Fruit fly (Drosophila melanogaster): Measurements from ENCODE around the gene TTLL3B.
A peak's percentile ranks its signal among the peaks of the same experiment; 100 is the strongest.

The TTLL3B gene

DNA sequence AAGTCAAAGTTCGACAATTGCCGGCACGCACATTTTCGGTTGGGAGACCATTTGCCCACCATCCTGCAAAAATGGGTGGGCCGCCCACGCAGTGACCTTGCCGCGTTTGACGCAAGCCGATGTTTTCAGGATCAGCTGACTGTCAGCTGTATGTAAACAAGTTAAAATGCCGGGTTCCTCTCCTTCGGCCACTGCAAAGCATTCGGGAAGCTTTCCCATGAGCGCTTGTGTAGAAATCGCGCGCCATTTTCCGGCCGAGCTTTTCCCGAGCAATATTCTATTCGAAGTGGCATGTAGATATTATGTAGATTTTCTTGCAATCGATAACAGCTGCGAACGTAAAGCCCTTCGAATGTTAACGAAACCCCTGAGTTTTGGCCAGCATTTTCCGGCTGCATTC lies 41.0 kb downstream of the TTLL3B start, which contains the start of gene CG17378 (continued):
- TF ChIP-seq chn (GFP tag; optimal IDR thresholded peaks at IDR 0.05) (no peak), CG4617 (GFP tag; optimal IDR thresholded peaks at IDR 0.05; ENCODE audit: borderline replicate concordance) (no peak), amos (GFP tag; IDR thresholded peaks at IDR 0.05; ENCODE audit: partially characterized antibody) (no peak; the same call in 1 of the 2 replicates), CG11456 (GFP tag; IDR thresholded peaks at IDR 0.05) (no peak), sd (tag; optimal IDR thresholded peaks at IDR 0.05) (no peak), twi (tag; optimal IDR thresholded peaks at IDR 0.05) (no peak), crol (GFP tag; IDR thresholded peaks at IDR 0.05) (no peak), CG14014 (GFP tag; IDR thresholded peaks at IDR 0.05) (no peak), zen (tag; optimal IDR thresholded peaks at IDR 0.05) (no peak), croc (GFP tag; conservative IDR thresholded peaks at IDR 0.05) (no peak), Mrtf (GFP tag; IDR thresholded peaks at IDR 0.05) (no peak), NC2β (GFP tag; optimal IDR thresholded peaks at IDR 0.05) (no peak), CG11093 (GFP tag; IDR thresholded peaks at IDR 0.05) (no peak), CG11085 (GFP tag; IDR thresholded peaks at IDR 0.05) (no peak), gsb (GFP tag; IDR thresholded peaks at IDR 0.05) (no peak), Camta (GFP tag; optimal IDR thresholded peaks at IDR 0.05) (no peak), ind (GFP tag; optimal IDR thresholded peaks at IDR 0.05) (no peak), ro (GFP tag; IDR thresholded peaks at IDR 0.05) (no peak), Fer3 (tag; optimal IDR thresholded peaks at IDR 0.05) (no peak), CG10959 (GFP tag; IDR thresholded peaks at IDR 0.05) (no peak), vfl (GFP tag; optimal IDR thresholded peaks at IDR 0.05) (no peak), CG12769 (tag; optimal IDR thresholded peaks at IDR 0.05) (peak; percentile 60), gem (tag; optimal IDR thresholded peaks at IDR 0.05) (no peak), Eip74EF (GFP tag; optimal IDR thresholded peaks at IDR 0.05) (no peak), Atf6 (GFP tag; IDR thresholded peaks at IDR 0.05) (no peak), bowl (GFP tag; IDR thresholded peaks at IDR 0.05) (no peak), sim (GFP tag; IDR thresholded peaks at IDR 0.05) (no peak), Hmr (GFP tag; optimal IDR thresholded peaks at IDR 0.05) (no peak), ftz-f1 (GFP tag; optimal IDR thresholded peaks at IDR 0.05) (peak; percentile 55), CG6683 (GFP tag; optimal IDR thresholded peaks at IDR 0.05) (no peak), Atf-2 (GFP tag; optimal IDR thresholded peaks at IDR 0.05) (no peak), CG16815 (GFP tag; optimal IDR thresholded peaks at IDR 0.05) (no peak), CG15011 (GFP tag; optimal IDR thresholded peaks at IDR 0.05) (no peak), CG13123 (GFP tag; optimal IDR thresholded peaks at IDR 0.05) (no peak), Neu2 (GFP tag; optimal IDR thresholded peaks at IDR 0.05; ENCODE audit: borderline replicate concordance) (no peak), gro (GFP tag; optimal IDR thresholded peaks at IDR 0.05) (no peak), tio (GFP tag; optimal IDR thresholded peaks at IDR 0.05) (no peak), Gsc (GFP tag; IDR thresholded peaks at IDR 0.05) (no peak), sob (GFP tag; IDR thresholded peaks at IDR 0.05) (no peak), CG10147 (GFP tag; optimal IDR thresholded peaks at IDR 0.05) (no peak), bab2 (GFP tag; optimal IDR thresholded peaks at IDR 0.05) (no peak), Dll (GFP tag; IDR thresholded peaks at IDR 0.05; ENCODE audit: partially characterized antibody) (0 out of 4 replicates have a peak, but pooled peaks have one; percentile 11), CG13624 (GFP tag; optimal IDR thresholded peaks at IDR 0.05) (no peak), Gug (GFP tag; IDR thresholded peaks at IDR 0.05) (no peak), Hmx (GFP tag; optimal IDR thresholded peaks at IDR 0.05) (no peak), C15 (GFP tag; IDR thresholded peaks at IDR 0.05) (no peak), CG4328 (GFP tag; optimal IDR thresholded peaks at IDR 0.05) (no peak), Dp (GFP tag; optimal IDR thresholded peaks at IDR 0.05) (peak; percentile 23), CG15073 (GFP tag; optimal IDR thresholded peaks at IDR 0.05) (no peak), CG5245 (GFP tag; optimal IDR thresholded peaks at IDR 0.05) (no peak), Abd-B (GFP tag; optimal IDR thresholded peaks at IDR 0.05) (no peak), Awh (GFP tag; IDR thresholded peaks at IDR 0.05) (no peak)
